ENCODE assay signal across 2 worm cellular contexts in genomic region chrIV:2496084-2496483, ce11.
TF ChIP-seq lines count a peak whose summit lies in the region.

No protein-coding gene starts in this region.

TF ChIP-seq in whole organism, L1 larva, 84 proteins besides CTCF, POLR2A, EP300 and RAD21:
- no peak for TF ChIP-seq pqm-1 (tag; optimal IDR thresholded peaks at IDR 0.05; lab: Kevin White, UChicago)
- no peak for TF ChIP-seq zip-4 (GFP tag; optimal IDR thresholded peaks at IDR 0.05; lab: Kevin White, UChicago)
- TF ChIP-seq ceh-8 (GFP tag; optimal IDR thresholded peaks at IDR 0.05; lab: Kevin White, UChicago) = peak; percentile 14
- no peak for TF ChIP-seq isw-1 (GFP tag; IDR thresholded peaks at IDR 0.05; lab: Robert Waterston, UW)
- no peak for TF ChIP-seq rnt-1 (tag; optimal IDR thresholded peaks at IDR 0.05; lab: Kevin White, UChicago)
- TF ChIP-seq pag-3 (tag; optimal IDR thresholded peaks at IDR 0.05; lab: Kevin White, UChicago; ENCODE audit: borderline replicate concordance, insufficient read depth) = no peak

TF ChIP-seq in whole organism, L4 larva, 104 proteins besides CTCF, POLR2A, EP300 and RAD21:
- TF ChIP-seq aha-1 (tag; lab: Kevin White, UChicago) (peak; percentile 96), nhr-77 (tag; optimal IDR thresholded peaks at IDR 0.05; lab: Kevin White, UChicago) (no peak)

Comparison
In these comparisons a context has a peak if more than half of its experiments do, and no peak if none do; other contexts are left out.
1. Of the 29 proteins assayed by ChIP-seq in both whole organism, L4 larva and whole organism, L1 larva: peak only in whole organism, L4 larva: aha-1; only in whole organism, L1 larva: none; in both: none; in neither: 28.